Worm (Caenorhabditis elegans): ENCODE measurements around the gene cku-80.

- no peak for TF ChIP-seq bed-2 (GFP tag; IDR thresholded peaks at IDR 0.05)
- no peak for TF ChIP-seq snpc-4 (GFP tag; optimal IDR thresholded peaks at IDR 0.05)
- TF ChIP-seq snpc-4 (tag; optimal IDR thresholded peaks at IDR 0.05), result peak; percentile 4 to 77 (median 53)
- TF ChIP-seq snpc-1.1 (tag; optimal IDR thresholded peaks at IDR 0.05; ENCODE audit: insufficient read depth), result peak; percentile 33
- TF ChIP-seq dpl-1 (GFP tag; optimal IDR thresholded peaks at IDR 0.05), result peak; percentile 72
- no peak for TF ChIP-seq ztf-18 (tag; optimal IDR thresholded peaks at IDR 0.05)
- no peak for TF ChIP-seq lag-1 (GFP tag; IDR thresholded peaks at IDR 0.05)
- TF ChIP-seq ama-1 (optimal IDR thresholded peaks at IDR 0.05), result no peak
- no peak for TF ChIP-seq ama-1 (GFP tag; optimal IDR thresholded peaks at IDR 0.05)
Measured at ce11 chrIII:4419117-4419978, at the start of gene cku-80, which contains the start of gene R07E5.7.

Data from whole organism, young adult.